Worm (Caenorhabditis elegans): ENCODE data around the gene fbxb-18.

- TF ChIP-seq sea-1 (GFP tag; conservative IDR thresholded peaks at IDR 0.05), result no peak
- no peak for TF ChIP-seq flt-1 (GFP tag; IDR thresholded peaks at IDR 0.05)
- no peak for TF ChIP-seq ama-1 (optimal IDR thresholded peaks at IDR 0.05)
- TF ChIP-seq hmbx-1 (tag; optimal IDR thresholded peaks at IDR 0.05), result no peak
- no peak for TF ChIP-seq aly-1 (tag; optimal IDR thresholded peaks at IDR 0.05)
- no peak for TF ChIP-seq B0310.2 (tag; optimal IDR thresholded peaks at IDR 0.05)
- no peak for TF ChIP-seq scrt-1 (GFP tag; IDR thresholded peaks at IDR 0.05)
- no peak for TF ChIP-seq ets-7 (tag; optimal IDR thresholded peaks at IDR 0.05)
- no peak for TF ChIP-seq tbx-37 (GFP tag; conservative IDR thresholded peaks at IDR 0.05)
- no peak for TF ChIP-seq F13C5.2 (tag; optimal IDR thresholded peaks at IDR 0.05)
- no peak for TF ChIP-seq pes-1 (GFP tag; IDR thresholded peaks at IDR 0.05)
- peak; percentile 16 for TF ChIP-seq hmg-4 (GFP tag; optimal IDR thresholded peaks at IDR 0.05)
These were observed 25.2 kb downstream of the fbxb-18 start, which contains the start of gene duxl-1 for ce11 chrII:1663516-1663915.

All from whole organism, early embryonic.